Worm (Caenorhabditis elegans) whole organism, L1 larva: ENCODE results near the gene Y116F11B.8.

Source experiments
- ceh-8 ChIP-seq: fragments of 200-800 bp; sonication (Bioruptor generic); optimal IDR thresholded peaks from 2 replicates; lab custom pipeline; 2018; ENCODE audit warnings: mild to moderate bottlenecking, missing genetic modification characterization, moderate library complexity, missing compliant biosample characterization
- fkh-8 ChIP-seq: sonication (generic microtip); optimal IDR thresholded peaks from 2 replicates; lab custom pipeline; 2016; ENCODE audit warnings: mild to moderate bottlenecking, missing genetic modification characterization, missing compliant biosample characterization
- grh-1 ChIP-seq: fragments of 200-800 bp; sonication (Bioruptor generic); IDR thresholded peaks from 2 replicates; pipeline ENCODE4 v1.3.6; 2022; ENCODE audit warnings: missing genetic modification reagents, missing genetic modification characterization, missing compliant biosample characterization
- lin-13 ChIP-seq: fragments of 150-350 bp; optimal IDR thresholded peaks from 2 replicates; lab custom pipeline; 2014; ENCODE audit warnings: missing biosample characterization, missing genetic modification reagents, missing genetic modification characterization
- lin-39 ChIP-seq: fragments of 150-350 bp; optimal IDR thresholded peaks from 2 replicates; lab custom pipeline; 2014; ENCODE audit warnings: missing biosample characterization, missing genetic modification reagents, missing genetic modification characterization
- mef-2 ChIP-seq: fragments of 150-350 bp; optimal IDR thresholded peaks from 2 replicates; lab custom pipeline; 2014; ENCODE audit warnings: missing biosample characterization, missing genetic modification characterization
- nhr-20 ChIP-seq: sonication (generic microtip); optimal IDR thresholded peaks from 2 replicates; lab custom pipeline; 2016; ENCODE audit warnings: mild to moderate bottlenecking, missing genetic modification characterization, missing compliant biosample characterization
- nhr-77 ChIP-seq: fragments of 150-350 bp; optimal IDR thresholded peaks from 2 replicates; lab custom pipeline; 2014; ENCODE audit warnings: missing biosample characterization, missing genetic modification characterization
- snpc-4 ChIP-seq: fragments of 150-350 bp; optimal IDR thresholded peaks from 2 replicates; lab custom pipeline; 2014; ENCODE audit warnings: missing biosample characterization, missing genetic modification characterization
- snu-23 ChIP-seq: sonication (generic microtip); optimal IDR thresholded peaks from 2 replicates; lab custom pipeline; 2016; ENCODE audit warnings: missing genetic modification characterization, missing compliant biosample characterization
- sptf-1 ChIP-seq: fragments of 150-350 bp; optimal IDR thresholded peaks from 2 replicates; lab custom pipeline; 2014; ENCODE audit warnings: missing biosample characterization, missing genetic modification characterization
- unc-30 ChIP-seq: sonication (generic microtip); optimal IDR thresholded peaks from 2 replicates; lab custom pipeline; 2017; ENCODE audit warnings: missing biosample characterization, missing genetic modification characterization

DNA sequence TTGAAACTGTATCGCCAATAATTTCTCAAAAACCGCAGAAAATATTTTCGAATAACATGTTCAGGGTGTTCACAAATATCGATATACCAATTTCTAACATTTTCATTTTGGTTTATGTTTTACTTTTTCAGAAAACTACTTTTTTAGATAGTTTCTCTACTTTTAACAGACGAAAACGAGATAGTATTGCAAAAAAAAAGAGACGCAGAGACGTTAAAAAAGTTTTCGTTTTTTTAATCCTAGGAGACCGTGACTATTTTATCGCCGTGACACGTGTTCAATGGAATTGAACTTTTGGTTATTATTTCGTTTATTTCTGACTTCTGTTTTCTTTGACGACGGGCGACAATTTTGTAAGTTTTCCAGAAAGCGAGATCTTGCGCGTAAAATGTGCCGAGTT is 9.4 kb upstream of the Y116F11B.8 start, which contains the start of gene Y116F11B.7:
- no peak for TF ChIP-seq lin-39 (tag; lab: Kevin White, UChicago)
- TF ChIP-seq grh-1: no peak
- no peak for TF ChIP-seq snu-23 (GFP tag; lab: Kevin White, UChicago)
- TF ChIP-seq sptf-1 (tag; lab: Kevin White, UChicago): no peak
- TF ChIP-seq nhr-77 (tag; lab: Kevin White, UChicago): no peak
- no peak for TF ChIP-seq snpc-4
- TF ChIP-seq lin-13 (GFP tag; lab: Kevin White, UChicago): no peak
- TF ChIP-seq nhr-20 (tag; lab: Kevin White, UChicago): no peak
- no peak for TF ChIP-seq fkh-8 (tag; lab: Kevin White, UChicago)
- TF ChIP-seq unc-30 (tag; lab: Kevin White, UChicago): no peak
- TF ChIP-seq ceh-8 (GFP tag; lab: Kevin White, UChicago): no peak
- no peak for TF ChIP-seq mef-2 (tag; lab: Kevin White, UChicago)
